Worm (Caenorhabditis elegans) whole organism, L4 larva: Measurements from ENCODE around the gene gdi-1.

Source experiments
- F37D6.2 ChIP-seq: sonication (generic microtip); optimal IDR thresholded peaks from 2 replicates; lab custom pipeline; 2016; ENCODE audit warnings: mild to moderate bottlenecking, missing genetic modification characterization, missing compliant biosample characterization
- F44E2.7 ChIP-seq: fragments of 200-800 bp; sonication (Bioruptor generic); IDR thresholded peaks from 2 replicates; pipeline ENCODE4 v2.1.2; 2022; ENCODE audit warnings: missing genetic modification characterization, missing compliant biosample characterization
- R02D3.7 ChIP-seq: fragments of 150-350 bp; sonication (generic microtip); optimal IDR thresholded peaks from 3 replicates; lab custom pipeline; 2014; ENCODE audit warnings: missing biosample characterization, missing genetic modification characterization
- T20F7.1 ChIP-seq: fragments of 200-800 bp; sonication (Bioruptor generic); optimal IDR thresholded peaks from 2 replicates; lab custom pipeline; 2018; ENCODE audit warnings: mild to moderate bottlenecking, missing genetic modification characterization, missing compliant biosample characterization
- Y105C5A.15 ChIP-seq: fragments of 200-800 bp; sonication (Bioruptor generic); IDR thresholded peaks from 2 replicates; pipeline ENCODE4 v1.3.6; 2022; ENCODE audit warnings: missing genetic modification characterization, missing compliant biosample characterization
- Y48G9A.11 ChIP-seq: fragments of 200-800 bp; sonication (Bioruptor generic); IDR thresholded peaks from 2 replicates; pipeline ENCODE4 v1.3.6; 2022; ENCODE audit warnings: missing genetic modification reagents, missing genetic modification characterization, missing compliant biosample characterization
- Y5F2A.4 ChIP-seq: fragments of 200-800 bp; sonication (Bioruptor generic); optimal IDR thresholded peaks from 2 replicates; lab custom pipeline; 2018; ENCODE audit warnings: mild to moderate bottlenecking, missing genetic modification characterization, missing compliant biosample characterization
- Y75B8A.6 ChIP-seq: fragments of 200-800 bp; sonication (Bioruptor generic); IDR thresholded peaks from 2 replicates; pipeline ENCODE4 v1.3.6; 2022; ENCODE audit warnings: missing genetic modification reagents, missing genetic modification characterization, missing compliant biosample characterization
- ZK337.2 ChIP-seq: fragments of 200-800 bp; sonication (Bioruptor generic); IDR thresholded peaks from 2 replicates; pipeline ENCODE4 v1.3.6; 2022; ENCODE audit warnings: missing genetic modification reagents, missing genetic modification characterization, missing compliant biosample characterization
- aly-2 ChIP-seq: sonication (generic microtip); optimal IDR thresholded peaks from 2 replicates; lab custom pipeline; 2018; ENCODE audit warnings: missing biosample characterization, missing genetic modification characterization
- ama-1 ChIP-seq: fragments of 150-350 bp; optimal IDR thresholded peaks from 2 replicates; lab custom pipeline; 2014; ENCODE audit warnings: inconsistent platforms, mixed read lengths
- arid-1 ChIP-seq: fragments of 200-800 bp; sonication (Bioruptor generic); conservative IDR thresholded peaks from 2 replicates; pipeline ENCODE4 v1.3.6; 2022; ENCODE audit warnings: missing genetic modification reagents, missing genetic modification characterization, missing compliant biosample characterization
- attf-4 ChIP-seq: sonication (generic microtip); optimal IDR thresholded peaks from 3 replicates; lab custom pipeline; 2017; ENCODE audit warnings: missing biosample characterization, missing genetic modification characterization
- ceh-20 ChIP-seq: fragments of 200-800 bp; sonication (Bioruptor generic); IDR thresholded peaks from 2 replicates; pipeline ENCODE4 v1.3.6; 2022; ENCODE audit warnings: missing genetic modification reagents, missing genetic modification characterization, missing compliant biosample characterization
- ces-1 ChIP-seq: fragments of 150-350 bp; sonication (generic microtip); optimal IDR thresholded peaks from 4 replicates; lab custom pipeline; 2014; ENCODE audit warnings: missing biosample characterization, missing genetic modification reagents, missing genetic modification characterization
- cey-2 ChIP-seq: sonication (generic microtip); optimal IDR thresholded peaks from 3 replicates; lab custom pipeline; 2017; ENCODE audit warnings: missing genetic modification characterization, mild to moderate bottlenecking, missing compliant biosample characterization, antibody characterized with exemption, borderline replicate concordance; ENCODE audit not compliant: insufficient read depth
- daf-12 ChIP-seq: fragments of 150-350 bp; optimal IDR thresholded peaks from 2 replicates; lab custom pipeline; 2014; ENCODE audit warnings: missing biosample characterization, missing genetic modification reagents, missing genetic modification characterization
- daf-19 ChIP-seq: fragments of 200-800 bp; sonication (Bioruptor generic); conservative IDR thresholded peaks from 2 replicates; pipeline ENCODE4 v1.3.6; 2022; ENCODE audit warnings: missing genetic modification characterization, missing compliant biosample characterization
- dmd-8 ChIP-seq: fragments of 200-800 bp; sonication (Bioruptor generic); IDR thresholded peaks from 2 replicates; pipeline ENCODE4 v1.3.6; 2022; ENCODE audit warnings: missing genetic modification characterization, missing compliant biosample characterization
- dmd-9 ChIP-seq: fragments of 200-800 bp; sonication (Bioruptor generic); IDR thresholded peaks from 2 replicates; pipeline ENCODE4 v1.3.6; 2022; ENCODE audit warnings: missing genetic modification reagents, missing genetic modification characterization, missing compliant biosample characterization
- duxl-1 ChIP-seq: sonication (generic microtip); optimal IDR thresholded peaks from 2 replicates; lab custom pipeline; 2016; ENCODE audit warnings: mild to moderate bottlenecking, missing genetic modification characterization, moderate library complexity, missing compliant biosample characterization; ENCODE audit not compliant: poor library complexity
- egl-27 ChIP-seq: sonication (generic microtip); optimal IDR thresholded peaks from 3 replicates; lab custom pipeline; 2017; ENCODE audit warnings: missing biosample characterization, missing genetic modification reagents, missing genetic modification characterization
- fkh-10 ChIP-seq: fragments of 150-350 bp; optimal IDR thresholded peaks from 2 replicates; lab custom pipeline; 2014; ENCODE audit warnings: missing biosample characterization, missing genetic modification reagents, missing genetic modification characterization
- fos-1 ChIP-seq: fragments of 150-350 bp; optimal IDR thresholded peaks from 2 replicates; lab custom pipeline; 2014; ENCODE audit warnings: missing biosample characterization, missing genetic modification characterization
- gei-8 ChIP-seq: fragments of 200-800 bp; sonication (Bioruptor generic); optimal IDR thresholded peaks from 2 replicates; lab custom pipeline; 2018; ENCODE audit warnings: mild to moderate bottlenecking, missing genetic modification characterization, missing compliant biosample characterization
- hif-1 ChIP-seq, 2 experiments: sonication (generic microtip); optimal IDR thresholded peaks; 2 replicates each; lab custom pipeline; 2016 to 2017; ENCODE audit warnings: missing compliant biosample characterization in 2 of 2, missing genetic modification characterization in 2 of 2, missing genetic modification reagents in 2 of 2, missing genotype in 2 of 2, mild to moderate bottlenecking in 1 of 2
- hmg-1.1 ChIP-seq: fragments of 200-800 bp; sonication (Bioruptor generic); IDR thresholded peaks from 2 replicates; pipeline ENCODE4 v1.3.6; 2022; ENCODE audit warnings: missing genetic modification reagents, missing genetic modification characterization, missing compliant biosample characterization
- jun-1 ChIP-seq: fragments of 150-350 bp; optimal IDR thresholded peaks from 2 replicates; lab custom pipeline; 2014; ENCODE audit warnings: missing biosample characterization, missing genetic modification reagents, missing genetic modification characterization
- lim-7 ChIP-seq: fragments of 200-800 bp; sonication (Bioruptor generic); IDR thresholded peaks from 2 replicates; pipeline ENCODE4 v1.3.6; 2022; ENCODE audit warnings: missing genetic modification characterization, missing compliant biosample characterization
- lin-39 ChIP-seq: fragments of 150-350 bp; optimal IDR thresholded peaks from 2 replicates; lab custom pipeline; 2014; ENCODE audit warnings: missing biosample characterization, missing genetic modification reagents, missing genetic modification characterization
- lir-3 ChIP-seq: sonication (generic microtip); optimal IDR thresholded peaks from 2 replicates; lab custom pipeline; 2016; ENCODE audit warnings: mild to moderate bottlenecking, missing genetic modification characterization, missing compliant biosample characterization
- lsy-2 ChIP-seq, 2 experiments: fragments of 150-350 bp in 1 of 2; sonication (generic microtip) in 1 of 2; optimal IDR thresholded peaks; 2 replicates each; lab custom pipeline; 2014 to 2017; ENCODE audit warnings: missing biosample characterization in 2 of 2, missing genetic modification characterization in 2 of 2
- madf-9 ChIP-seq: fragments of 200-800 bp; sonication (Bioruptor generic); conservative IDR thresholded peaks from 2 replicates; pipeline ENCODE4 v1.3.6; 2022; ENCODE audit warnings: missing genetic modification reagents, missing genetic modification characterization, missing compliant biosample characterization
- mdl-1 ChIP-seq, 2 experiments: fragments of 150-350 bp in 1 of 2; sonication (generic microtip) in 1 of 2; optimal IDR thresholded peaks; 2 replicates each; lab custom pipeline; 2014 to 2017; ENCODE audit warnings: missing biosample characterization in 2 of 2, missing genetic modification characterization in 2 of 2
- mdt-29 ChIP-seq: fragments of 200-800 bp; sonication (Bioruptor generic); IDR thresholded peaks from 2 replicates; pipeline ENCODE4 v1.3.6; 2022; ENCODE audit warnings: missing genetic modification reagents, missing genetic modification characterization, missing compliant biosample characterization
- mxl-3 ChIP-seq: fragments of 200-800 bp; sonication (Bioruptor generic); optimal IDR thresholded peaks from 2 replicates; lab custom pipeline; 2018; ENCODE audit warnings: mild to moderate bottlenecking, missing genetic modification characterization, missing compliant biosample characterization
- nhr-10 ChIP-seq: fragments of 150-350 bp; optimal IDR thresholded peaks from 2 replicates; lab custom pipeline; 2014; ENCODE audit warnings: missing biosample characterization, missing genetic modification characterization
- nhr-102 ChIP-seq: sonication (generic microtip); optimal IDR thresholded peaks from 2 replicates; lab custom pipeline; 2016; ENCODE audit warnings: mild to moderate bottlenecking, missing genetic modification characterization, moderate library complexity, missing compliant biosample characterization
- nhr-11 ChIP-seq: fragments of 150-350 bp; optimal IDR thresholded peaks from 2 replicates; lab custom pipeline; 2014; ENCODE audit warnings: missing biosample characterization, missing genetic modification characterization
- nhr-41 ChIP-seq: fragments of 200-800 bp; sonication (Bioruptor generic); IDR thresholded peaks from 2 replicates; pipeline ENCODE4 v1.3.6; 2022; ENCODE audit warnings: missing genetic modification reagents, missing genetic modification characterization, missing compliant biosample characterization
- nhr-42 ChIP-seq: fragments of 200-800 bp; sonication (Bioruptor generic); IDR thresholded peaks from 2 replicates; pipeline ENCODE4 v1.3.6; 2022; ENCODE audit warnings: missing genetic modification characterization, missing compliant biosample characterization
- nhr-48 ChIP-seq: sonication (generic microtip); optimal IDR thresholded peaks from 2 replicates; lab custom pipeline; 2016; ENCODE audit warnings: mild to moderate bottlenecking, missing genetic modification characterization, missing compliant biosample characterization
- nhr-77 ChIP-seq: fragments of 150-350 bp; optimal IDR thresholded peaks from 2 replicates; lab custom pipeline; 2014; ENCODE audit warnings: missing biosample characterization, missing genetic modification characterization
- rbr-2 ChIP-seq: sonication (generic microtip); optimal IDR thresholded peaks from 2 replicates; lab custom pipeline; 2016; ENCODE audit warnings: missing genotype, missing genetic modification characterization, missing compliant biosample characterization
- saeg-2 ChIP-seq: fragments of 200-800 bp; sonication (Bioruptor generic); IDR thresholded peaks from 2 replicates; pipeline ENCODE4 v1.3.6; 2022; ENCODE audit warnings: missing genetic modification reagents, missing genetic modification characterization, missing compliant biosample characterization
- set-16 ChIP-seq: fragments of 200-800 bp; sonication (Bioruptor generic); IDR thresholded peaks from 2 replicates; pipeline ENCODE4 v1.3.6; 2022; ENCODE audit warnings: missing genetic modification reagents, missing genetic modification characterization, missing compliant biosample characterization
- skn-1 ChIP-seq: fragments of 150-350 bp; optimal IDR thresholded peaks from 2 replicates; lab custom pipeline; 2014; ENCODE audit warnings: missing biosample characterization, missing genetic modification characterization
- spr-3 ChIP-seq: fragments of 200-800 bp; sonication (Bioruptor generic); optimal IDR thresholded peaks from 2 replicates; lab custom pipeline; 2018; ENCODE audit warnings: mild to moderate bottlenecking, missing genetic modification characterization, missing compliant biosample characterization
- zag-1 ChIP-seq: fragments of 150-350 bp; optimal IDR thresholded peaks from 2 replicates; lab custom pipeline; 2014; ENCODE audit warnings: missing biosample characterization, missing genetic modification characterization
- zfp-3 ChIP-seq: fragments of 200-800 bp; sonication (Bioruptor generic); conservative IDR thresholded peaks from 2 replicates; pipeline ENCODE4 v1.3.6; 2022; ENCODE audit warnings: missing genetic modification reagents, missing genetic modification characterization, missing compliant biosample characterization
- zip-2 ChIP-seq: fragments of 150-350 bp; optimal IDR thresholded peaks from 2 replicates; lab custom pipeline; 2014; ENCODE audit warnings: missing biosample characterization, missing genetic modification characterization

Gene gdi-1

DNA sequence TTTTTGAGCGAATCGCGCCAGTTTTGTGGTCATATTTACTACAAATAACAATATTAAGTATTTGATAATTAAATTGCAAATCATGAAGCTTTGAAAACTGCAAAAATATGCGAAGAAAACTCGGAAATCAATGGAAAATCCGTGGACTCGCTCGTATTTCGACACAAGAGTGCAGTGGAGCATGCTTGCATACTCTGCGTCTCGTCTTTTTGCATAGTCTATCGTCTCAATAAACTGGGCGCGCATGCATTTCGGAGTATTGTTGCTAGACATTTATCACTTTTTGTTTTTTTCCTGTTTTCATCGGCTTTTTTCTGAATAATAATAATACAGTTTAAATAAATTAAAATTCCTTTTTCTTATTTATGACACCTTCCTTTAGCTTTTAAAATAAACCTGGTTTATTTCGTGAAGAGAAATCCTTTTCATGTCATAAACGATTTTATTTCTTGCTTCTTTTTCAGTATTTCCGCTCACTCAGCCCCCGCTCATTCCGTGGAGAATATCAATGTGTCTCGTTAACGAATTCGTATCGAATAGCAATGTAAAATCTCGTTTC lies 24.9 kb downstream of the gdi-1 start, which contains the start of the genes mrps-7 and Y57G11C.3 (continued):
- TF ChIP-seq Y48G9A.11 (GFP tag; lab: Robert Waterston, UW) (peak; percentile 96), ces-1 (GFP tag; lab: Kevin White, UChicago) (no peak), lim-7 (GFP tag; lab: Robert Waterston, UW) (no peak), R02D3.7 (tag; lab: Kevin White, UChicago) (peak; percentile 93), dmd-8 (GFP tag; lab: Robert Waterston, UW) (no peak), Y75B8A.6 (no peak), spr-3 (GFP tag; lab: Kevin White, UChicago) (peak; percentile 55), mdt-29 (GFP tag; lab: Robert Waterston, UW) (no peak), cey-2 (tag; lab: Kevin White, UChicago) (no peak), saeg-2 (GFP tag; lab: Robert Waterston, UW) (no peak), nhr-77 (tag; lab: Kevin White, UChicago) (peak; percentile 86), dmd-9 (no peak), daf-12 (tag; lab: Kevin White, UChicago) (no peak), daf-19 (GFP tag; lab: Robert Waterston, UW) (no peak), fos-1 (no peak), Y105C5A.15 (GFP tag; lab: Robert Waterston, UW) (no peak), ZK337.2 (no peak), lin-39 (tag; lab: Kevin White, UChicago) (no peak), Y5F2A.4 (GFP tag; lab: Kevin White, UChicago) (no peak), fkh-10 (GFP tag; lab: Kevin White, UChicago) (peak; percentile 82), hmg-1.1 (GFP tag; lab: Robert Waterston, UW) (peak; percentile 95), arid-1 (GFP tag; lab: Robert Waterston, UW) (peak; percentile 61; the same call in 1 of the 2 replicates), nhr-102 (tag; lab: Kevin White, UChicago) (peak; percentile 75), hif-1 (tag; optimal IDR thresholded peaks at IDR 0.05; lab: Kevin White, UChicago) (peak in 1 of 2 experiments; percentile 73), zip-2 (tag; lab: Kevin White, UChicago) (no peak), ceh-20 (GFP tag; lab: Robert Waterston, UW) (no peak), duxl-1 (tag; lab: Kevin White, UChicago) (peak; percentile 85), aly-2 (tag; lab: Kevin White, UChicago) (no peak), lsy-2 (tag; optimal IDR thresholded peaks at IDR 0.05; lab: Kevin White, UChicago) (peak; percentile 67 to 95), mdl-1 (tag; optimal IDR thresholded peaks at IDR 0.05; lab: Kevin White, UChicago) (peak; percentile 33 to 75), gei-8 (GFP tag; lab: Kevin White, UChicago) (no peak), nhr-10 (tag; lab: Kevin White, UChicago) (no peak), F44E2.7 (no peak), egl-27 (tag; lab: Kevin White, UChicago) (no peak), nhr-48 (peak; percentile 24), mxl-3 (GFP tag; lab: Kevin White, UChicago) (peak; percentile 24), jun-1 (tag; lab: Kevin White, UChicago) (peak; percentile 71), madf-9 (GFP tag; lab: Robert Waterston, UW) (no peak; the same call in 1 of the 2 replicates), lir-3 (tag; lab: Kevin White, UChicago) (no peak), zag-1 (tag; lab: Kevin White, UChicago) (no peak), nhr-11 (tag; lab: Kevin White, UChicago) (peak; percentile 84), skn-1 (no peak), attf-4 (tag; lab: Kevin White, UChicago) (no peak), rbr-2 (tag; lab: Kevin White, UChicago) (peak; percentile 85), nhr-41 (GFP tag; lab: Robert Waterston, UW) (no peak), F37D6.2 (tag; lab: Kevin White, UChicago) (peak; percentile 55), T20F7.1 (GFP tag; lab: Kevin White, UChicago) (peak; percentile 100), zfp-3 (GFP tag; lab: Robert Waterston, UW) (no peak), ama-1 (lab: Kevin White, UChicago) (peak; percentile 58), nhr-42 (GFP tag; lab: Robert Waterston, UW) (0 out of 2 replicates have a peak, but pooled peaks have one; percentile 44), set-16 (GFP tag; lab: Robert Waterston, UW) (no peak)
